Fruit fly (Drosophila melanogaster): ENCODE results near the gene Diap1.
A peak's percentile ranks its signal among the peaks of the same experiment; 100 is the strongest.

Diap1 gene

DNA sequence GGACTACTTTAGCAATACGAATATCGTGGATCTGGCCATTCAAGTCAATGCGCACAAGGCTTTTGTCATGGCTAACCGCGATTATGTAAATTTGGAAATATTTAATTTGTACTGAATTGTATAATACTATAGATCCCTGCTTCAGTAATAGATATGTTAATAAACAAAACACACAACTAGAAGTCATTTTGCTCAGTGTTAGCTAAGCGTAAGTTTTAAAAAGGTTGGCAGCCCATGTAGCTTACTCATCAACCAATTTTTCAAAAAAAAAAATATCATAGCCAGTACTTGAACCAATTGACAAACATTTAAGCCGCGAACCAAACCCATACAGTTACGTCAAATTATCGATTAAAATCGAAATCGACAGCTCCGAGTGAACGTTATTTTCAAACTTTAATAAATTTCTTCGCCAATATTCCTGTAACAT lies 13.8 kb downstream of the Diap1 start (continued):
- no peak for TF ChIP-seq Poxn (GFP tag; IDR thresholded peaks at IDR 0.05)
- peak; percentile 70 for TF ChIP-seq seq (GFP tag; IDR thresholded peaks at IDR 0.05)
- peak; percentile 72 for TF ChIP-seq CG18619 (GFP tag; optimal IDR thresholded peaks at IDR 0.05)
- TF ChIP-seq CG6854 (GFP tag; optimal IDR thresholded peaks at IDR 0.05), result peak; percentile 79
- TF ChIP-seq Meics (GFP tag; optimal IDR thresholded peaks at IDR 0.05), result peak; percentile 77
- TF ChIP-seq Rx (GFP tag; IDR thresholded peaks at IDR 0.05), result peak; percentile 53; the same call in 1 of the 2 replicates
- TF ChIP-seq CG31441 (GFP tag; IDR thresholded peaks at IDR 0.05), result peak; percentile 70; the same call in 1 of the 2 replicates
- TF ChIP-seq Usf (GFP tag; optimal IDR thresholded peaks at IDR 0.05), result peak; percentile 28
- TF ChIP-seq BtbVII (GFP tag; optimal IDR thresholded peaks at IDR 0.05), result peak; percentile 33
- TF ChIP-seq twi (tag; optimal IDR thresholded peaks at IDR 0.05), result peak; percentile 22
- TF ChIP-seq Side (GFP tag; optimal IDR thresholded peaks at IDR 0.05), result peak; percentile 71
- TF ChIP-seq Optix (GFP tag; IDR thresholded peaks at IDR 0.05), result peak; percentile 61; the same call in 1 of the 3 replicates
- TF ChIP-seq fd64A (GFP tag; optimal IDR thresholded peaks at IDR 0.05), result peak; percentile 27
- TF ChIP-seq CG8089 (GFP tag; optimal IDR thresholded peaks at IDR 0.05), result peak; percentile 45
- TF ChIP-seq CG3726 (GFP tag; IDR thresholded peaks at IDR 0.05), result 0 out of 3 replicates have a peak, but pooled peaks have one; percentile 56
- peak; percentile 63; the same call in 2 of the 3 replicates for TF ChIP-seq ase (GFP tag; IDR thresholded peaks at IDR 0.05)
- peak; percentile 86 for TF ChIP-seq CG13624 (GFP tag; optimal IDR thresholded peaks at IDR 0.05)
- TF ChIP-seq CG11085 (GFP tag; IDR thresholded peaks at IDR 0.05), result peak; percentile 62
- TF ChIP-seq Atf3 (GFP tag; optimal IDR thresholded peaks at IDR 0.05), result peak; percentile 64
- TF ChIP-seq CG16813 (GFP tag; IDR thresholded peaks at IDR 0.05; ENCODE audit: partially characterized antibody), result peak; percentile 60
- TF ChIP-seq bcd (GFP tag; optimal IDR thresholded peaks at IDR 0.05), result peak; percentile 72
- no peak for TF ChIP-seq CG1832 (GFP tag; optimal IDR thresholded peaks at IDR 0.05)
- peak; percentile 54 for TF ChIP-seq Mes4 (GFP tag; optimal IDR thresholded peaks at IDR 0.05)
- TF ChIP-seq gsb-n (tag; optimal IDR thresholded peaks at IDR 0.05), result peak; percentile 56
- no peak for TF ChIP-seq Trl (optimal IDR thresholded peaks at IDR 0.05)
- peak; percentile 67 for TF ChIP-seq Trl (GFP tag; optimal IDR thresholded peaks at IDR 0.05)
- peak; percentile 79 for TF ChIP-seq CG7839 (tag; optimal IDR thresholded peaks at IDR 0.05)
- TF ChIP-seq CG2116 (GFP tag; optimal IDR thresholded peaks at IDR 0.05), result peak; percentile 95
- peak; percentile 96 for TF ChIP-seq CG32772 (GFP tag; IDR thresholded peaks at IDR 0.05)
- TF ChIP-seq dmrt99B (tag; optimal IDR thresholded peaks at IDR 0.05), result peak; percentile 74
- TF ChIP-seq kni (GFP tag; optimal IDR thresholded peaks at IDR 0.05), result no peak
- peak; percentile 41 for TF ChIP-seq CG3163 (GFP tag; optimal IDR thresholded peaks at IDR 0.05)
- peak; percentile 43 for TF ChIP-seq tx (GFP tag; optimal IDR thresholded peaks at IDR 0.05)
- TF ChIP-seq Nf-YC (tag; optimal IDR thresholded peaks at IDR 0.05), result peak; percentile 67
- TF ChIP-seq fd3F (GFP tag; optimal IDR thresholded peaks at IDR 0.05), result peak; percentile 47
- TF ChIP-seq Asciz (GFP tag; optimal IDR thresholded peaks at IDR 0.05), result peak; percentile 55
- TF ChIP-seq Lhr (GFP tag; optimal IDR thresholded peaks at IDR 0.05), result peak; percentile 99
- TF ChIP-seq CG7963 (GFP tag; IDR thresholded peaks at IDR 0.05; ENCODE audit: partially characterized antibody), result peak; percentile 49; the same call in 2 of the 3 replicates
- TF ChIP-seq onecut (GFP tag; IDR thresholded peaks at IDR 0.05), result peak; percentile 70
- no peak for TF ChIP-seq Lpt (GFP tag; optimal IDR thresholded peaks at IDR 0.05)
- no peak for TF ChIP-seq HLHmδ (GFP tag; optimal IDR thresholded peaks at IDR 0.05)
- TF ChIP-seq CG7372 (GFP tag; IDR thresholded peaks at IDR 0.05), result peak; percentile 73
- peak; percentile 56 for TF ChIP-seq CG12104 (GFP tag; optimal IDR thresholded peaks at IDR 0.05)
- TF ChIP-seq CG15514 (GFP tag; optimal IDR thresholded peaks at IDR 0.05), result peak; percentile 91
- peak; percentile 83 for TF ChIP-seq CG30403 (GFP tag; optimal IDR thresholded peaks at IDR 0.05)
- TF ChIP-seq fd96Cb (tag; optimal IDR thresholded peaks at IDR 0.05), result peak; percentile 54
- TF ChIP-seq CG9817 (tag; optimal IDR thresholded peaks at IDR 0.05), result peak; percentile 55
- no peak for TF ChIP-seq hkb (optimal IDR thresholded peaks at IDR 0.05)
- peak; percentile 87 for TF ChIP-seq hkb (GFP tag; IDR thresholded peaks at IDR 0.05)
- TF ChIP-seq HLH3B (GFP tag; IDR thresholded peaks at IDR 0.05), result peak; percentile 69
- no peak for TF ChIP-seq ham (GFP tag; IDR thresholded peaks at IDR 0.05)
